Fruit fly (Drosophila melanogaster) whole organism, prepupa: ENCODE results near the gene CG42541.

Experiments
- CG16779 ChIP-seq: fragments of 200-800 bp; sonication (Bioruptor generic); optimal IDR thresholded peaks from 3 replicates; lab custom pipeline; 2017; ENCODE audit warnings: missing biosample characterization, mild to moderate bottlenecking, missing genetic modification characterization
- CG3032 ChIP-seq: fragments of 200-800 bp; optimal IDR thresholded peaks from 2 replicates; lab custom pipeline; 2019; ENCODE audit warnings: missing biosample characterization, mild to moderate bottlenecking, missing genetic modification characterization, moderate library complexity
- CG4318 ChIP-seq: fragments of 200-800 bp; sonication (Bioruptor generic); optimal IDR thresholded peaks from 3 replicates; lab custom pipeline; 2017; ENCODE audit warnings: missing biosample characterization, mild to moderate bottlenecking, missing genetic modification characterization
- OdsH ChIP-seq: fragments of 200-800 bp; sonication (Bioruptor generic); optimal IDR thresholded peaks from 3 replicates; lab custom pipeline; 2016; ENCODE audit warnings: missing biosample characterization, missing genetic modification characterization
- Sox15 ChIP-seq: fragments of 200-800 bp; sonication (Bioruptor generic); optimal IDR thresholded peaks from 3 replicates; lab custom pipeline; 2016; ENCODE audit warnings: missing biosample characterization, missing genetic modification characterization
- fd59A ChIP-seq: fragments of 200-800 bp; sonication (Bioruptor generic); optimal IDR thresholded peaks from 2 replicates; lab custom pipeline; 2017; ENCODE audit warnings: missing biosample characterization, mild to moderate bottlenecking, missing genetic modification characterization, missing genetic modification reagents

DNA sequence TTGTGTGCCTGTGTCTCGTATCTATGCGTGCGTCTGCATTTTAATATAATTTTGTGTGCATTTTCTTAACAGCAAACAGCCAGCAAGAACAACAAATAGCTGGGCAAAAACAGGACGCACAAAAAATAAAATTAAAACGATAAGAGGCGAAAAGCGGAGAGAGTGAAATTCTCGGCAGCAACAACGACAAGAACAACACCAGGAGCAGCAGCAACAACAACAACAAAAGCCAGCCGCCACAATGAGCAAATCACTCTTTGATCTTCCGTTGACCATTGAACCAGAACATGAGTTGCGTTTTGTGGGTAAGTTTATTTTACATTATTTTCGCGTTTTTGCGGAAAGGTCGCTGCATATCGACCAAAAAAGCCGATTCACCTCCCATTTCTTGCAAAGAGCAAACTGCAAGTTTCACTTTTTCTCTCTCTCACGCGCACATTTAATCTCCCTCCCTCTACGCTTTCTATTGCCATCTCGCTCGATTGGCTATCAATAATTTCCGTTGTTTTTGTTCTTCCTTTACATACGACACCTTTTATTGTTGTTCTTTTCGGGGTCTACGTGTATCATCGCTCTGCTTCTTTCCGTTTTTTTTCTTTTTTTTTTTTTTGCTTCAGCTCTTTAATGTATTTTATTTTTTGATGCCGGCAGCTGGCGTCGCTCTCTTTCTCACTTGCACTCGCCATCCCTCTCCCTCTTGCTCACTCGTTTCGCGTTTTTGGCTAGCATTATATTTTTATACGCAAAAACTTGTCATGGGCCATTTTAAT lies 19.2 kb upstream of the CG42541 start:
- TF ChIP-seq fd59A (GFP tag; lab: Kevin White, UChicago) (no peak), OdsH (GFP tag; lab: Kevin White, UChicago) (no peak), CG3032 (tag; lab: Kevin White, UChicago) (no peak), Sox15 (GFP tag; lab: Kevin White, UChicago) (no peak), CG16779 (tag; lab: Kevin White, UChicago) (no peak), CG4318 (no peak)
